Worm (Caenorhabditis elegans): ENCODE data around the gene fre-1.

Gene fre-1

ce11 chrV:20087635-20088034 lies at the start of gene fre-1:
TSS of gene fre-1 (minus strand) at chrV:20087735.
- TF ChIP-seq peb-1 (tag; optimal IDR thresholded peaks at IDR 0.05), result no peak
- TF ChIP-seq lsy-2 (tag; optimal IDR thresholded peaks at IDR 0.05), result no peak

- no peak for TF ChIP-seq fos-1 (tag; optimal IDR thresholded peaks at IDR 0.05)
- TF ChIP-seq crh-2 (tag; optimal IDR thresholded peaks at IDR 0.05), result no peak
- no peak for TF ChIP-seq unc-39 (tag; optimal IDR thresholded peaks at IDR 0.05)
- TF ChIP-seq egl-27 (tag; optimal IDR thresholded peaks at IDR 0.05), result no peak
- TF ChIP-seq peb-1 (tag; optimal IDR thresholded peaks at IDR 0.05), result no peak
- no peak for TF ChIP-seq ceh-16 (tag; optimal IDR thresholded peaks at IDR 0.05)
- TF ChIP-seq dmd-4 (tag; optimal IDR thresholded peaks at IDR 0.05), result no peak
- no peak for TF ChIP-seq R02D3.7 (tag; optimal IDR thresholded peaks at IDR 0.05)
- TF ChIP-seq blmp-1 (tag; optimal IDR thresholded peaks at IDR 0.05; ENCODE audit: insufficient read depth), result no peak
- no peak for TF ChIP-seq sem-4 (tag; optimal IDR thresholded peaks at IDR 0.05)
Observed at ce11 chrV:20135247-20135646, 47.7 kb upstream of the fre-1 start, which contains the start of gene Y113G7A.22. TSS of gene Y113G7A.22 (minus strand) at chrV:20135347.

- TF ChIP-seq gmeb-1 (tag; optimal IDR thresholded peaks at IDR 0.05) (no peak), nhr-21 (tag; optimal IDR thresholded peaks at IDR 0.05) (no peak), snpc-4 (tag; optimal IDR thresholded peaks at IDR 0.05) (no peak), fos-1 (tag; optimal IDR thresholded peaks at IDR 0.05) (no peak), ceh-16 (tag; optimal IDR thresholded peaks at IDR 0.05) (no peak), nhr-6 (tag; optimal IDR thresholded peaks at IDR 0.05) (no peak), nhr-11 (tag; optimal IDR thresholded peaks at IDR 0.05) (no peak), lin-13 (GFP tag; optimal IDR thresholded peaks at IDR 0.05) (no peak), lin-11 (tag; optimal IDR thresholded peaks at IDR 0.05) (no peak)
Observed at ce11 chrV:20134797-20135196, 47.3 kb upstream of the fre-1 start.

ce11 chrV:20133163-20133562 lies 45.6 kb upstream of the fre-1 start, which contains the start of gene ssu-1:
TSS of gene ssu-1 (minus strand) at chrV:20133263.
- TF ChIP-seq fos-1 (tag; optimal IDR thresholded peaks at IDR 0.05) (no peak), zag-1 (tag; optimal IDR thresholded peaks at IDR 0.05) (no peak), ztf-11 (tag; optimal IDR thresholded peaks at IDR 0.05) (no peak), alr-1 (tag; optimal IDR thresholded peaks at IDR 0.05) (no peak), unc-39 (tag; optimal IDR thresholded peaks at IDR 0.05) (no peak), ceh-82 (tag; optimal IDR thresholded peaks at IDR 0.05) (no peak), nhr-11 (tag; optimal IDR thresholded peaks at IDR 0.05) (no peak), nhr-6 (tag; optimal IDR thresholded peaks at IDR 0.05) (no peak), sem-4 (tag; optimal IDR thresholded peaks at IDR 0.05) (no peak), nhr-129 (tag; optimal IDR thresholded peaks at IDR 0.05) (no peak), ceh-16 (tag; optimal IDR thresholded peaks at IDR 0.05) (no peak), ztf-4 (tag; optimal IDR thresholded peaks at IDR 0.05) (no peak), unc-62 (GFP tag; optimal IDR thresholded peaks at IDR 0.05) (no peak), ama-1 (optimal IDR thresholded peaks at IDR 0.05) (no peak), sma-3 (GFP tag; optimal IDR thresholded peaks at IDR 0.05) (no peak), lin-13 (GFP tag; optimal IDR thresholded peaks at IDR 0.05) (no peak), nhr-12 (tag; optimal IDR thresholded peaks at IDR 0.05) (no peak), mbf-1 (tag; optimal IDR thresholded peaks at IDR 0.05) (no peak)

ce11 chrV:20127543-20127942 lies 40.0 kb upstream of the fre-1 start:
- TF ChIP-seq ZK546.5 (tag; optimal IDR thresholded peaks at IDR 0.05), result no peak
- TF ChIP-seq ceh-16 (tag; optimal IDR thresholded peaks at IDR 0.05), result no peak
- TF ChIP-seq mbf-1 (tag; optimal IDR thresholded peaks at IDR 0.05), result no peak
- no peak for TF ChIP-seq sma-3 (GFP tag; optimal IDR thresholded peaks at IDR 0.05)
- no peak for TF ChIP-seq nhr-21 (tag; optimal IDR thresholded peaks at IDR 0.05)
- TF ChIP-seq peb-1 (tag; optimal IDR thresholded peaks at IDR 0.05), result no peak

ce11 chrV:20126637-20127036 lies 39.1 kb upstream of the fre-1 start:
- TF ChIP-seq nhr-6 (tag; optimal IDR thresholded peaks at IDR 0.05), result no peak
- no peak for TF ChIP-seq Y55F3AM.14 (GFP tag; optimal IDR thresholded peaks at IDR 0.05)

- TF ChIP-seq ztf-4 (tag; optimal IDR thresholded peaks at IDR 0.05) (no peak), lin-39 (tag; optimal IDR thresholded peaks at IDR 0.05) (no peak), skn-1 (tag; optimal IDR thresholded peaks at IDR 0.05) (no peak), peb-1 (tag; optimal IDR thresholded peaks at IDR 0.05) (no peak), lsy-2 (tag; optimal IDR thresholded peaks at IDR 0.05) (no peak), elt-3 (tag; optimal IDR thresholded peaks at IDR 0.05) (no peak), nhr-25 (tag; optimal IDR thresholded peaks at IDR 0.05) (no peak), mab-5 (tag; optimal IDR thresholded peaks at IDR 0.05) (no peak), F13H6.1 (tag; optimal IDR thresholded peaks at IDR 0.05) (no peak), unc-62 (GFP tag; optimal IDR thresholded peaks at IDR 0.05) (no peak), unc-55 (GFP tag; optimal IDR thresholded peaks at IDR 0.05) (no peak), nhr-77 (tag; optimal IDR thresholded peaks at IDR 0.05) (no peak), sma-9 (GFP tag; optimal IDR thresholded peaks at IDR 0.05) (no peak), sma-9 (tag; optimal IDR thresholded peaks at IDR 0.05) (no peak), aly-2 (tag; optimal IDR thresholded peaks at IDR 0.05) (no peak), dmd-4 (tag; optimal IDR thresholded peaks at IDR 0.05) (no peak), ZK546.5 (tag; optimal IDR thresholded peaks at IDR 0.05) (no peak)
Observed at ce11 chrV:20125137-20125536, 37.6 kb upstream of the fre-1 start.
